Fruit fly (Drosophila melanogaster) whole organism, adult: Measurements from ENCODE around the gene CG12974.

Source experiments
- CG14711 ChIP-seq: fragments of 200-800 bp; sonication (Bioruptor generic); optimal IDR thresholded peaks from 2 replicates; lab custom pipeline; 2018; ENCODE audit warnings: missing biosample characterization, mild to moderate bottlenecking, missing genetic modification characterization, moderate library complexity
- CG7045 ChIP-seq: fragments of 200-800 bp; sonication (Bioruptor generic); optimal IDR thresholded peaks from 2 replicates; lab custom pipeline; 2017; ENCODE audit warnings: missing biosample characterization, mild to moderate bottlenecking, missing genetic modification characterization
- Crg-1 ChIP-seq: fragments of 200-800 bp; sonication (Bioruptor generic); optimal IDR thresholded peaks from 2 replicates; lab custom pipeline; 2016; ENCODE audit warnings: missing biosample characterization, missing genetic modification characterization
- Mnt ChIP-seq: fragments of 200-800 bp; sonication (Bioruptor generic); optimal IDR thresholded peaks from 2 replicates; lab custom pipeline; 2016; ENCODE audit warnings: missing biosample characterization, mild to moderate bottlenecking, missing genetic modification characterization
- bab1 ChIP-seq: fragments of 200-800 bp; sonication (Bioruptor generic); optimal IDR thresholded peaks from 3 replicates; lab custom pipeline; 2019; ENCODE audit warnings: missing biosample characterization, mild to moderate bottlenecking, missing genetic modification characterization, moderate library complexity
- cnc ChIP-seq, 2 experiments: fragments of >200 bp; optimal IDR thresholded peaks; 2 replicates each; lab custom pipeline; 2017
- kay ChIP-seq: fragments of 200-800 bp; sonication (Bioruptor generic); peaks from one replicate; lab custom pipeline; 2016; ENCODE audit warnings: missing biosample characterization, missing genetic modification characterization, borderline replicate concordance

DNA sequence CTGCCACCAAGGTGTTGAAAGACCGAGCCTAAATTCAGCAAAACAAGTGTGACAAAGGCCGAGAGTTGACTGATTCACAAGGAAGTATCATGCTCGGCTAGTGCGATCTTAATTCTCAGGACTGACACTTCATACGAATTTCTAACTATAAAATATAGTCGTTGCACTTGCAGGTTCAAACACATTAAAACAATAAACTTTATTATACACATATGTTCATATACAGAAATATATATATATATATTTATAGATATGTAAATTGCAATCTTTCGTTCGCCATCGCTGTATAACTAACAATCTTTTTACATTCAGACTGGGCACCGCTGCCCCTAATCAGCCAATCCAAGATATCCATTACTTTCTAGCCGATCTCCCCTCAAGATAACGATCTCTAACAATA lies 15.3 kb downstream of the CG12974 start, which contains the start of gene CG9389:
- TF ChIP-seq CG14711 (tag; lab: Kevin White, UChicago) (no peak), CG7045 (GFP tag; lab: Kevin White, UChicago) (no peak), Crg-1 (GFP tag; lab: Kevin White, UChicago) (no peak), bab1 (GFP tag; lab: Kevin White, UChicago) (no peak), kay (GFP tag; lab: Kevin White, UChicago) (no peak), cnc (optimal IDR thresholded peaks at IDR 0.05; lab: Kevin White, UChicago) (no peak), Mnt (GFP tag; lab: Kevin White, UChicago) (no peak)
